Worm (Caenorhabditis elegans) whole organism, midembryonic: ENCODE results near the gene mlt-9.

Experiments
- flt-1 ChIP-seq: fragments of 200-800 bp; sonication (Bioruptor generic); IDR thresholded peaks from 2 replicates; pipeline ENCODE4 v1.3.6; 2022; ENCODE audit warnings: missing genetic modification characterization, missing compliant biosample characterization
- tab-1 ChIP-seq: fragments of 200-800 bp; sonication (Bioruptor generic); IDR thresholded peaks from 2 replicates; pipeline ENCODE4 v1.3.6; 2022; ENCODE audit warnings: missing genetic modification characterization, missing compliant biosample characterization

ce11 chrX:15073479-15073878, 34.1 kb downstream of the mlt-9 start:
- TF ChIP-seq flt-1 (GFP tag; lab: Robert Waterston, UW), result no peak
- TF ChIP-seq tab-1 (GFP tag; lab: Robert Waterston, UW), result no peak
